Fruit fly (Drosophila melanogaster): ENCODE results near the gene BG642312.

Gene BG642312

DNA sequence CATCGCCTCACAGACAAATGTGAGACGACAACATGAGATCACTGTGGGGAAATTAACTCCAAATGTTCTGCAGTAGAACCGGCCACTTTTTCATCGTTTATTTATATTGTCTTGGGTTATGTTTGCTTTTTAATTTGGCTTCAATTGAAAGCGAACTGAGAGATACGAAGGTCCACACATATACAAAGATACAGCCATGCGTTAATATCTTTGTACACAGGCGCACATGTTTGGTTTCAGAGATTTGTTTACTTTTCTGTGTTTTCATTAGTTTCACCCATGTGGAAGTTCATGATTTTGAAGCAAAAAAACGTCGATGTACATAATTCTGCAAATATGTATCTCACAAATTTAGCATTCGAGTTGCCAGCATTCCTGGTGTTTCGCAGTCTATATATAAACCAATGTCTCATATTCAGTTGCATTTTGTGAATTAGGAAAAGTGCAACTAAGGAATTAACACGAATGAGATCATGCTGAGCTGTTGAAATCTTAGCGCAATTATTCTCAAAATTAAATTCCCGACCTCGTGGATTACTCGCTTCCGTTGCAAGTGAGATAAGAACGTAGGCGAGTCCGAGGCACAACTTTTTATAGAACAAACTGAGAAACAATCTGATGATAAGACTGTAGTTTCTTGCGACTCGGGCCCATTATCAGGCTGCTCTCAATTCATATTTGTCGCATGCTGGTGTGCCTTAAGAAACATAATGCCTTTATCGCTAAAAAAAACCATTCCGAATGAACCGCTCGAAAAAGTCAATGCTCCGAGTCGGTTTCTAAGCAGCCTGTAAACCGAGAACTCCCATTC is 17.0 kb downstream of the BG642312 start (continued):
- no peak for TF ChIP-seq Trl (optimal IDR thresholded peaks at IDR 0.05)
- peak; percentile 16 for TF ChIP-seq Trl (GFP tag; optimal IDR thresholded peaks at IDR 0.05)
- peak; percentile 47 for TF ChIP-seq CG2875 (GFP tag; optimal IDR thresholded peaks at IDR 0.05)
- no peak for TF ChIP-seq Nf-YC (tag; optimal IDR thresholded peaks at IDR 0.05)
- no peak for TF ChIP-seq vnd (GFP tag; IDR thresholded peaks at IDR 0.05; ENCODE audit: partially characterized antibody)
- peak; percentile 77 for TF ChIP-seq CG1233 (GFP tag; optimal IDR thresholded peaks at IDR 0.05)
- peak; percentile 22 for TF ChIP-seq Deaf1 (tag; optimal IDR thresholded peaks at IDR 0.05)
- TF ChIP-seq CG9727 (GFP tag; optimal IDR thresholded peaks at IDR 0.05) = peak; percentile 58
- no peak for TF ChIP-seq E2f1 (GFP tag; IDR thresholded peaks at IDR 0.05)
- TF ChIP-seq Awh (GFP tag; IDR thresholded peaks at IDR 0.05) = 0 out of 2 replicates have a peak, but pooled peaks have one; percentile 24
- no peak for TF ChIP-seq NC2α (GFP tag; optimal IDR thresholded peaks at IDR 0.05)
- TF ChIP-seq CG10979 (tag; optimal IDR thresholded peaks at IDR 0.05) = peak; percentile 27
- TF ChIP-seq CG15269 (tag; optimal IDR thresholded peaks at IDR 0.05) = no peak
- TF ChIP-seq CG14710 (tag; optimal IDR thresholded peaks at IDR 0.05) = peak; percentile 58
- no peak for TF ChIP-seq Sox102F (GFP tag; optimal IDR thresholded peaks at IDR 0.05)
- TF ChIP-seq CG9817 (tag; optimal IDR thresholded peaks at IDR 0.05) = peak; percentile 10
- 0 out of 4 replicates have a peak, but pooled peaks have one; percentile 59 for TF ChIP-seq chinmo (GFP tag; IDR thresholded peaks at IDR 0.05; ENCODE audit: partially characterized antibody)
- no peak for TF ChIP-seq CG4404 (GFP tag; IDR thresholded peaks at IDR 0.05)
- no peak for TF ChIP-seq esg (GFP tag; conservative IDR thresholded peaks at IDR 0.05)
- TF ChIP-seq Rfx (GFP tag; IDR thresholded peaks at IDR 0.05) = no peak
- TF ChIP-seq nerfin-1 (tag; optimal IDR thresholded peaks at IDR 0.05) = no peak
- peak; percentile 14 for TF ChIP-seq CG12391 (tag; optimal IDR thresholded peaks at IDR 0.05)
- peak; percentile 67 for TF ChIP-seq CrebB (tag; optimal IDR thresholded peaks at IDR 0.05)
- TF ChIP-seq CG6175 (GFP tag; IDR thresholded peaks at IDR 0.05) = peak; percentile 56; the same call in 2 of the 3 replicates
- no peak for TF ChIP-seq CG4282 (GFP tag; optimal IDR thresholded peaks at IDR 0.05)
- TF ChIP-seq gsb-n (tag; optimal IDR thresholded peaks at IDR 0.05) = no peak
- no peak for TF ChIP-seq CG9437 (GFP tag; optimal IDR thresholded peaks at IDR 0.05)

DNA sequence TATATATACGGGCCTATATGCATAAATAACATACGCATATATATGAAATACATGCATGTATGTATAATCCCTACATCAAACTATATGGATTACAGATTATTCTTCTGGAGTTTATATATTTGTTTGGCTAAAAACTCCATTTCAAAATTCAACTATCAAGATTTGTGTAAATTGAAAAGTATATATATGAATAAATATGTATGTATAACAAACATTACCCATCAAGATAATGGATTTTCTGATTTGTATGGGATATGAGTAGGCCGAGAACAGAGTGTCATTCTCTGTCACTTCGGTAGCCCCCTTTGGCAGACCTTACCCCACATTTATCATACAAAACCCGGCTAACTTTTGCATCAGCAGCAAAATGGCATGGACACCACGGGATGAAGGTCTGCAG is 33.0 kb downstream of the BG642312 start, which contains the start of gene CG8219:
Gene CG8219, plus strand, starts transcription at position 301 of the 400 bp plus-strand sequence.
- TF ChIP-seq abd-A (tag; optimal IDR thresholded peaks at IDR 0.05) (no peak), gsb-n (tag; optimal IDR thresholded peaks at IDR 0.05) (no peak), CG12104 (GFP tag; optimal IDR thresholded peaks at IDR 0.05) (no peak), Mrtf (GFP tag; IDR thresholded peaks at IDR 0.05) (no peak), CHES-1-like (GFP tag; optimal IDR thresholded peaks at IDR 0.05) (no peak), CG15011 (GFP tag; optimal IDR thresholded peaks at IDR 0.05) (no peak), Jarid2 (GFP tag; optimal IDR thresholded peaks at IDR 0.05) (no peak)

DNA sequence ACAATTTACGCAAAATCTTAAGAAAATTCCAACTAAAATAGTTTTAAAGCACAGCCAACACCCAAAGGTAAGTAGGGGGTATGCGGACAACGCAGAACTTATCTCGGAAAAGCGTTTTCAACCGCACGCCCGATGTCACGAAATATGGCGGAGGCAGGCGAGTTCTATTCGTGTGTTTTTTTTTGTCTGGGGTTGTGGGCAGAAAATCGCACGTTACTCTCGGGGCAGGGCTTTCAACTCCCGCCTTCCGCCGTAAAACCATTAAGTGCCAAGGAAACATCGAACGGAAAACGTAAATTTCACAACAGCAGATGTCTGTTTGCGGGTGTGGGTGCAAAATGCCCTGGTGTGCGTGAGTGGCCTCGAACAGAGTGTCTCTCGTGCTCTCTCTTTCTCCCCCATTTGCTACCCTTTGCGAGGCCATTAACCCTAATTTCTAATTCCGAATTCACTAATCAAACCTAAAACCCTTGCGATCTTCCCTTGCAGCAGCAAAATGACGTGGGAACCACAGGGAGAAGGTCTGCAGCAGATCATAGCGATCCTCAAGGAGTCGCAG is 39.5 kb downstream of the BG642312 start:
- TF ChIP-seq Spps (tag; optimal IDR thresholded peaks at IDR 0.05) = no peak
- TF ChIP-seq Lim3 (GFP tag; IDR thresholded peaks at IDR 0.05) = no peak
- TF ChIP-seq ftz-f1 (GFP tag; optimal IDR thresholded peaks at IDR 0.05) = peak; percentile 95
- TF ChIP-seq phol (tag; optimal IDR thresholded peaks at IDR 0.05) = peak; percentile 70
- TF ChIP-seq CG10321 (GFP tag; IDR thresholded peaks at IDR 0.05) = 0 out of 2 replicates have a peak, but pooled peaks have one; percentile 28
- TF ChIP-seq ttk (GFP tag; IDR thresholded peaks at IDR 0.05) = peak; percentile 66
- TF ChIP-seq Scr (GFP tag; IDR thresholded peaks at IDR 0.05; ENCODE audit: partially characterized antibody) = 0 out of 2 replicates have a peak, but pooled peaks have one; percentile 44
- peak; percentile 80 for TF ChIP-seq cg (GFP tag; optimal IDR thresholded peaks at IDR 0.05)
- peak; percentile 51 for TF ChIP-seq Sin3A (optimal IDR thresholded peaks at IDR 0.05)
- no peak for TF ChIP-seq trem (tag; optimal IDR thresholded peaks at IDR 0.05)
- no peak for TF ChIP-seq Pdp1 (GFP tag; optimal IDR thresholded peaks at IDR 0.05)
- TF ChIP-seq ci (GFP tag; IDR thresholded peaks at IDR 0.05) = no peak
- peak; percentile 56 for TF ChIP-seq CG1832 (GFP tag; optimal IDR thresholded peaks at IDR 0.05)
- TF ChIP-seq grau (tag; optimal IDR thresholded peaks at IDR 0.05) = no peak
- peak; percentile 68 for TF ChIP-seq CG4617 (GFP tag; optimal IDR thresholded peaks at IDR 0.05; ENCODE audit: borderline replicate concordance)
